Worm (Caenorhabditis elegans) whole organism, L2 larva: ENCODE measurements around the gene dpf-6.

Source experiments
- C34F6.9 ChIP-seq: fragments of 150-350 bp; optimal IDR thresholded peaks from 2 replicates; lab custom pipeline; 2014; ENCODE audit warnings: missing biosample characterization, missing genetic modification characterization
- F13H6.1 ChIP-seq: sonication (generic microtip); optimal IDR thresholded peaks from 2 replicates; lab custom pipeline; 2016; ENCODE audit warnings: missing genetic modification characterization, missing compliant biosample characterization
- R02D3.7 ChIP-seq: fragments of 150-350 bp; optimal IDR thresholded peaks from 2 replicates; lab custom pipeline; 2014; ENCODE audit warnings: missing biosample characterization, missing genetic modification characterization
- Y55F3AM.14 ChIP-seq: fragments of 200-800 bp; sonication (Bioruptor generic); optimal IDR thresholded peaks from 2 replicates; lab custom pipeline; 2018; ENCODE audit warnings: mild to moderate bottlenecking, missing genetic modification characterization, missing compliant biosample characterization
- ZK546.5 ChIP-seq: sonication (generic microtip); optimal IDR thresholded peaks from 2 replicates; lab custom pipeline; 2017; ENCODE audit warnings: missing biosample characterization, missing genetic modification characterization
- alr-1 ChIP-seq: fragments of 150-350 bp; optimal IDR thresholded peaks from 2 replicates; lab custom pipeline; 2014; ENCODE audit warnings: missing biosample characterization, missing genetic modification characterization
- aly-2 ChIP-seq: fragments of 150-350 bp; optimal IDR thresholded peaks from 2 replicates; lab custom pipeline; 2014; ENCODE audit warnings: missing biosample characterization, missing genetic modification characterization
- ama-1 ChIP-seq: fragments of 150-350 bp; optimal IDR thresholded peaks from 2 replicates; lab custom pipeline; 2018; ENCODE audit warnings: inconsistent platforms
- blmp-1 ChIP-seq: sonication (generic microtip); optimal IDR thresholded peaks from 2 replicates; lab custom pipeline; 2017; ENCODE audit warnings: missing genetic modification characterization, mild to moderate bottlenecking, missing compliant biosample characterization, antibody characterized with exemption, moderate library complexity; ENCODE audit not compliant: insufficient read depth
- ceh-16 ChIP-seq: fragments of 150-350 bp; optimal IDR thresholded peaks from 2 replicates; lab custom pipeline; 2014; ENCODE audit warnings: missing biosample characterization, missing genetic modification characterization
- ceh-82 ChIP-seq: fragments of 150-350 bp; optimal IDR thresholded peaks from 2 replicates; lab custom pipeline; 2014; ENCODE audit warnings: missing biosample characterization, missing genetic modification characterization
- crh-2 ChIP-seq: sonication (generic microtip); optimal IDR thresholded peaks from 2 replicates; lab custom pipeline; 2017; ENCODE audit warnings: missing biosample characterization, missing genetic modification characterization
- dmd-4 ChIP-seq: sonication (generic microtip); optimal IDR thresholded peaks from 2 replicates; lab custom pipeline; 2017; ENCODE audit warnings: missing biosample characterization, missing genetic modification characterization
- egl-27 ChIP-seq: sonication (generic microtip); optimal IDR thresholded peaks from 3 replicates; lab custom pipeline; 2017; ENCODE audit warnings: missing biosample characterization, missing genetic modification reagents, missing genetic modification characterization
- elt-1 ChIP-seq: fragments of 150-350 bp; optimal IDR thresholded peaks from 2 replicates; lab custom pipeline; 2014; ENCODE audit warnings: missing biosample characterization, missing genetic modification characterization
- elt-3 ChIP-seq: sonication (generic microtip); optimal IDR thresholded peaks from 2 replicates; lab custom pipeline; 2017; ENCODE audit warnings: missing biosample characterization, missing genetic modification characterization
- fos-1 ChIP-seq: fragments of 150-350 bp; optimal IDR thresholded peaks from 2 replicates; lab custom pipeline; 2014; ENCODE audit warnings: missing biosample characterization, missing genetic modification characterization
- gmeb-1 ChIP-seq: fragments of 150-350 bp; optimal IDR thresholded peaks from 2 replicates; lab custom pipeline; 2014; ENCODE audit warnings: missing biosample characterization, missing genetic modification characterization
- lin-11 ChIP-seq: fragments of 150-350 bp; sonication (generic microtip); optimal IDR thresholded peaks from 2 replicates; lab custom pipeline; 2014; ENCODE audit warnings: missing biosample characterization, missing genetic modification characterization, inconsistent platforms, mixed read lengths
- lin-13 ChIP-seq: fragments of 150-350 bp; optimal IDR thresholded peaks from 2 replicates; lab custom pipeline; 2014; ENCODE audit warnings: missing biosample characterization, missing genetic modification reagents, missing genetic modification characterization
- lin-39 ChIP-seq: fragments of 150-350 bp; optimal IDR thresholded peaks from 2 replicates; lab custom pipeline; 2014; ENCODE audit warnings: missing biosample characterization, missing genetic modification reagents, missing genetic modification characterization
- lsy-2 ChIP-seq, 2 experiments: fragments of 150-350 bp in 1 of 2; sonication (generic microtip) in 1 of 2; optimal IDR thresholded peaks; 2 replicates each; lab custom pipeline; 2014 to 2017; ENCODE audit warnings: missing biosample characterization in 2 of 2, missing genetic modification characterization in 2 of 2
- mab-5 ChIP-seq: fragments of 150-350 bp; optimal IDR thresholded peaks from 2 replicates; lab custom pipeline; 2014; ENCODE audit warnings: missing biosample characterization, missing genetic modification characterization
- mbf-1 ChIP-seq: sonication (generic microtip); optimal IDR thresholded peaks from 2 replicates; lab custom pipeline; 2017; ENCODE audit warnings: missing biosample characterization, missing genetic modification characterization
- mdl-1 ChIP-seq, 2 experiments: fragments of 150-350 bp in 1 of 2; sonication (generic microtip) in 1 of 2; optimal IDR thresholded peaks; 2 replicates each; lab custom pipeline; 2017; ENCODE audit warnings: missing biosample characterization in 2 of 2, missing genetic modification characterization in 2 of 2
- nhr-10 ChIP-seq: sonication (generic microtip); optimal IDR thresholded peaks from 2 replicates; lab custom pipeline; 2017; ENCODE audit warnings: missing biosample characterization, missing genetic modification characterization
- nhr-11 ChIP-seq: fragments of 150-350 bp; optimal IDR thresholded peaks from 2 replicates; lab custom pipeline; 2014; ENCODE audit warnings: missing biosample characterization, missing genetic modification characterization
- nhr-12 ChIP-seq: fragments of 150-350 bp; optimal IDR thresholded peaks from 2 replicates; lab custom pipeline; 2014; ENCODE audit warnings: missing biosample characterization, missing genetic modification characterization
- nhr-129 ChIP-seq: fragments of 150-350 bp; optimal IDR thresholded peaks from 2 replicates; lab custom pipeline; 2014; ENCODE audit warnings: missing biosample characterization, missing genetic modification characterization
- nhr-21 ChIP-seq: fragments of 150-350 bp; optimal IDR thresholded peaks from 2 replicates; lab custom pipeline; 2014; ENCODE audit warnings: missing biosample characterization, missing genetic modification characterization
- nhr-23 ChIP-seq: fragments of 150-350 bp; optimal IDR thresholded peaks from 2 replicates; lab custom pipeline; 2014; ENCODE audit warnings: missing biosample characterization, missing genetic modification reagents, missing genetic modification characterization
- nhr-237 ChIP-seq: fragments of 150-350 bp; optimal IDR thresholded peaks from 2 replicates; lab custom pipeline; 2014; ENCODE audit warnings: missing biosample characterization, missing genetic modification characterization
- nhr-25 ChIP-seq: fragments of 150-350 bp; sonication (generic microtip); optimal IDR thresholded peaks from 3 replicates; lab custom pipeline; 2014; ENCODE audit warnings: missing biosample characterization, missing genetic modification characterization
- nhr-6 ChIP-seq: fragments of 150-350 bp; optimal IDR thresholded peaks from 2 replicates; lab custom pipeline; 2014; ENCODE audit warnings: missing biosample characterization, missing genetic modification characterization
- nhr-77 ChIP-seq: fragments of 150-350 bp; optimal IDR thresholded peaks from 2 replicates; lab custom pipeline; 2014; ENCODE audit warnings: missing biosample characterization, missing genetic modification characterization
- peb-1 ChIP-seq: fragments of 150-350 bp; optimal IDR thresholded peaks from 2 replicates; lab custom pipeline; 2014; ENCODE audit warnings: missing biosample characterization, missing genetic modification characterization
- sem-4 ChIP-seq: fragments of 150-350 bp; optimal IDR thresholded peaks from 2 replicates; lab custom pipeline; 2014; ENCODE audit warnings: missing biosample characterization, missing genetic modification reagents, missing genetic modification characterization
- skn-1 ChIP-seq: sonication (generic microtip); optimal IDR thresholded peaks from 2 replicates; lab custom pipeline; 2017; ENCODE audit warnings: missing biosample characterization, missing genetic modification characterization
- sma-3 ChIP-seq: sonication (generic microtip); optimal IDR thresholded peaks from 2 replicates; lab custom pipeline; 2016; ENCODE audit warnings: missing genetic modification reagents, missing genetic modification characterization, missing compliant biosample characterization
- sma-9 ChIP-seq, 2 experiments: fragments of 150-350 bp in 1 of 2; sonication (generic microtip) in 1 of 2; optimal IDR thresholded peaks; 2 replicates each; lab custom pipeline; 2014 to 2016; ENCODE audit warnings: missing genetic modification characterization in 2 of 2, mild to moderate bottlenecking in 1 of 2, missing biosample characterization in 1 of 2, missing compliant biosample characterization in 1 of 2, missing genetic modification reagents in 1 of 2, moderate library complexity in 1 of 2
- snpc-4 ChIP-seq: fragments of 150-350 bp; optimal IDR thresholded peaks from 2 replicates; lab custom pipeline; 2014; ENCODE audit warnings: missing biosample characterization, missing genetic modification characterization
- unc-39 ChIP-seq: fragments of 150-350 bp; optimal IDR thresholded peaks from 2 replicates; lab custom pipeline; 2014; ENCODE audit warnings: missing biosample characterization, missing genetic modification characterization
- unc-55 ChIP-seq: fragments of 150-350 bp; sonication (generic microtip); optimal IDR thresholded peaks from 3 replicates; lab custom pipeline; 2014; ENCODE audit warnings: missing biosample characterization, missing genetic modification reagents, missing genetic modification characterization
- unc-62 ChIP-seq: fragments of 150-350 bp; optimal IDR thresholded peaks from 2 replicates; lab custom pipeline; 2014; ENCODE audit warnings: missing biosample characterization, missing genetic modification reagents, missing genetic modification characterization
- zag-1 ChIP-seq: fragments of 150-350 bp; optimal IDR thresholded peaks from 2 replicates; lab custom pipeline; 2014; ENCODE audit warnings: missing biosample characterization, missing genetic modification characterization
- ztf-1 ChIP-seq: fragments of 200-800 bp; sonication (Bioruptor generic); conservative IDR thresholded peaks from 2 replicates; pipeline ENCODE4 v1.3.6; 2022; ENCODE audit warnings: missing genetic modification characterization, missing compliant biosample characterization
- ztf-11 ChIP-seq: sonication (generic microtip); optimal IDR thresholded peaks from 2 replicates; lab custom pipeline; 2017; ENCODE audit warnings: missing biosample characterization, missing genetic modification characterization
- ztf-4 ChIP-seq: fragments of 150-350 bp; optimal IDR thresholded peaks from 2 replicates; lab custom pipeline; 2014; ENCODE audit warnings: missing biosample characterization, missing genetic modification characterization

Gene dpf-6

ce11 chrIII:8043784-8044183 lies 5.7 kb downstream of the dpf-6 start:
- peak; percentile 96 for TF ChIP-seq ceh-82
- peak; percentile 66 for TF ChIP-seq ztf-11 (tag; lab: Kevin White, UChicago)
- TF ChIP-seq sma-3, result peak; percentile 99
- peak; percentile 99 for TF ChIP-seq C34F6.9 (tag; lab: Kevin White, UChicago)
- TF ChIP-seq F13H6.1, result peak; percentile 98
- peak; percentile 99 for TF ChIP-seq zag-1
- no peak for TF ChIP-seq unc-62 (GFP tag; lab: Kevin White, UChicago)
- peak; percentile 81 for TF ChIP-seq nhr-10 (tag; lab: Kevin White, UChicago)
- TF ChIP-seq blmp-1, result peak; percentile 65
- TF ChIP-seq lsy-2 (tag; optimal IDR thresholded peaks at IDR 0.05; lab: Kevin White, UChicago), result peak; percentile 92 to 98
- no peak for TF ChIP-seq aly-2 (tag; lab: Kevin White, UChicago)
- TF ChIP-seq lin-13, result peak; percentile 98
- TF ChIP-seq ztf-1 (GFP tag; lab: Robert Waterston, UW), result no peak
- peak; percentile 93 for TF ChIP-seq mab-5
- TF ChIP-seq nhr-77, result peak; percentile 89
- TF ChIP-seq alr-1 (tag; lab: Kevin White, UChicago), result no peak
- TF ChIP-seq lin-39 (tag; lab: Kevin White, UChicago), result peak; percentile 98
- TF ChIP-seq nhr-237 (tag; lab: Kevin White, UChicago), result peak; percentile 71
- peak; percentile 96 for TF ChIP-seq sem-4 (tag; lab: Kevin White, UChicago)
- TF ChIP-seq gmeb-1 (tag; lab: Kevin White, UChicago), result peak; percentile 92
- TF ChIP-seq dmd-4, result no peak
- TF ChIP-seq skn-1 (tag; lab: Kevin White, UChicago), result peak; percentile 84
- peak; percentile 95 for TF ChIP-seq lin-11
- TF ChIP-seq crh-2, result peak; percentile 99
- TF ChIP-seq unc-39 (tag; lab: Kevin White, UChicago), result peak; percentile 68
- peak; percentile 93 for TF ChIP-seq egl-27
- peak; percentile 85 for TF ChIP-seq snpc-4
- peak; percentile 28 for TF ChIP-seq nhr-12
- peak; percentile 95 for TF ChIP-seq Y55F3AM.14 (GFP tag; lab: Kevin White, UChicago)
- peak; percentile 100 for TF ChIP-seq unc-55
- no peak for TF ChIP-seq peb-1 (tag; lab: Kevin White, UChicago)
- no peak for TF ChIP-seq nhr-23 (tag; lab: Kevin White, UChicago)
- TF ChIP-seq nhr-25 (tag; lab: Kevin White, UChicago), result peak; percentile 99
- no peak for TF ChIP-seq mbf-1 (tag; lab: Kevin White, UChicago)
- peak; percentile 100 for TF ChIP-seq nhr-129
- TF ChIP-seq ZK546.5 (tag; lab: Kevin White, UChicago), result peak; percentile 81
- TF ChIP-seq ceh-16 (tag; lab: Kevin White, UChicago), result no peak
- TF ChIP-seq elt-1 (tag; lab: Kevin White, UChicago), result no peak
- peak; percentile 65 for TF ChIP-seq ama-1
- peak; percentile 62 for TF ChIP-seq R02D3.7 (tag; lab: Kevin White, UChicago)
- TF ChIP-seq ztf-4 (tag; lab: Kevin White, UChicago), result peak; percentile 97
- peak; percentile 86 for TF ChIP-seq nhr-11 (tag; lab: Kevin White, UChicago)
- peak; percentile 93 for TF ChIP-seq nhr-21 (tag; lab: Kevin White, UChicago)
- no peak for TF ChIP-seq elt-3
- peak; percentile 95 for TF ChIP-seq sma-9 (GFP tag; optimal IDR thresholded peaks at IDR 0.05; lab: Kevin White, UChicago)
- TF ChIP-seq sma-9 (tag; optimal IDR thresholded peaks at IDR 0.05; lab: Kevin White, UChicago), result no peak
- peak; percentile 99 for TF ChIP-seq fos-1 (tag; lab: Kevin White, UChicago)
- TF ChIP-seq nhr-6 (tag; lab: Kevin White, UChicago), result peak; percentile 98
- TF ChIP-seq mdl-1 (tag; optimal IDR thresholded peaks at IDR 0.05; lab: Kevin White, UChicago), result peak in 1 of 2 experiments; percentile 90
